Worm (Caenorhabditis elegans) whole organism, young adult: ENCODE results near the gene snap-1.

Experiments used
- ama-1 ChIP-seq, 3 experiments: fragments of 150-350 bp in 1 of 3; sonication (generic microtip) in 2 of 3; optimal IDR thresholded peaks; 2 replicates each; lab custom pipeline; 2014 to 2018; ENCODE audit warnings: missing biosample characterization in 2 of 3, missing genetic modification characterization in 2 of 3, missing genetic modification reagents in 2 of 3
- dpl-1 ChIP-seq: fragments of 150-350 bp; optimal IDR thresholded peaks from 2 replicates; lab custom pipeline; 2014; ENCODE audit warnings: missing biosample characterization, missing genetic modification reagents, missing genetic modification characterization
- ekl-4 ChIP-seq: fragments of 200-800 bp; sonication (Bioruptor generic); IDR thresholded peaks from 2 replicates; pipeline ENCODE4 v1.3.6; 2022; ENCODE audit warnings: missing genetic modification reagents, missing genetic modification characterization, missing compliant biosample characterization
- fkh-3 ChIP-seq: sonication (generic microtip); optimal IDR thresholded peaks from 2 replicates; lab custom pipeline; 2016; ENCODE audit warnings: mild to moderate bottlenecking, missing genetic modification characterization, missing compliant biosample characterization
- mel-28 ChIP-seq: sonication (generic microtip); optimal IDR thresholded peaks from 2 replicates; lab custom pipeline; 2016; ENCODE audit warnings: borderline replicate concordance, mild to moderate bottlenecking, missing genetic modification characterization, missing compliant biosample characterization
- nfya-1 ChIP-seq: sonication (generic microtip); optimal IDR thresholded peaks from 2 replicates; lab custom pipeline; 2017; ENCODE audit warnings: antibody characterized with exemption, missing compliant biosample characterization, missing genetic modification characterization, borderline replicate concordance; ENCODE audit not compliant: insufficient read depth
- nhr-179 ChIP-seq: sonication (generic microtip); optimal IDR thresholded peaks from 2 replicates; lab custom pipeline; 2016; ENCODE audit warnings: mild to moderate bottlenecking, missing genetic modification characterization, missing compliant biosample characterization

DNA sequence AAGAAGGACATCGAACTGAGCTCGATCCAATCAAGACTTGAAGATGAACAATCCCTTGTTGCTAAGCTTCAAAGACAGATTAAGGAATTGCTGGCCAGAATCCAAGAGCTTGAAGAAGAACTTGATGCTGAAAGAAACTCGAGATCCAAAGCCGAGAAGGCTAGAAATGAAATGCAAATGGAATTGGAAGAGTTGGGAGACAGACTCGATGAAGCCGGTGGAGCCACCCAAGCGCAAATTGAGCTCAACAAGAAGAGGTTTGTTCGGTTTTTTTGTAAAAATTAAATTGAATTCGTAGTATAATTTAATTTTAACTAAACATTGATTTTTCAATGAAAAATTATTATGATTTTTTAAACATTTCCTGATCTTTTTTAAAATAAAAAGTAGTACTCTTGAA lies 15.9 kb upstream of the snap-1 start:
- no peak for TF ChIP-seq ama-1 (optimal IDR thresholded peaks at IDR 0.05; lab: Kevin White, UChicago)
- no peak for TF ChIP-seq ama-1 (GFP tag; optimal IDR thresholded peaks at IDR 0.05; lab: Kevin White, UChicago)
- TF ChIP-seq ekl-4 (GFP tag; lab: Robert Waterston, UW) = no peak
- no peak for TF ChIP-seq dpl-1 (GFP tag; lab: Kevin White, UChicago)
- no peak for TF ChIP-seq nhr-179 (tag; lab: Kevin White, UChicago)
- no peak for TF ChIP-seq nfya-1 (tag; lab: Kevin White, UChicago)
- TF ChIP-seq fkh-3 (tag; lab: Kevin White, UChicago) = no peak
- no peak for TF ChIP-seq mel-28 (tag; lab: Kevin White, UChicago)
